Fruit fly (Drosophila melanogaster) whole organism, adult: ENCODE measurements around the gene CG32655.

Experiments used
- CG11617 ChIP-seq: fragments of 200-800 bp; sonication (Bioruptor generic); optimal IDR thresholded peaks from 2 replicates; lab custom pipeline; 2017; ENCODE audit warnings: mild to moderate bottlenecking, missing biosample characterization, missing genetic modification reagents, missing genetic modification characterization
- CG12768 ChIP-seq: fragments of 200-800 bp; sonication (Bioruptor generic); optimal IDR thresholded peaks from 2 replicates; lab custom pipeline; 2017; ENCODE audit warnings: missing biosample characterization, missing genetic modification characterization, mild to moderate bottlenecking, moderate library complexity, missing genetic modification reagents
- CG14711 ChIP-seq: fragments of 200-800 bp; sonication (Bioruptor generic); optimal IDR thresholded peaks from 2 replicates; lab custom pipeline; 2018; ENCODE audit warnings: missing biosample characterization, mild to moderate bottlenecking, missing genetic modification characterization, moderate library complexity
- CG1620 ChIP-seq: fragments of 200-800 bp; sonication (Bioruptor generic); optimal IDR thresholded peaks from 2 replicates; lab custom pipeline; 2016; ENCODE audit warnings: missing biosample characterization, missing genetic modification characterization
- CG33017 ChIP-seq: fragments of 200-800 bp; sonication (Bioruptor generic); optimal IDR thresholded peaks from 2 replicates; lab custom pipeline; 2018; ENCODE audit warnings: missing biosample characterization, mild to moderate bottlenecking, missing genetic modification characterization, moderate library complexity
- CG5204 ChIP-seq: fragments of 200-800 bp; sonication (Bioruptor generic); optimal IDR thresholded peaks from 2 replicates; lab custom pipeline; 2016; ENCODE audit warnings: missing biosample characterization, missing genetic modification characterization
- CG7045 ChIP-seq: fragments of 200-800 bp; sonication (Bioruptor generic); optimal IDR thresholded peaks from 2 replicates; lab custom pipeline; 2017; ENCODE audit warnings: missing biosample characterization, mild to moderate bottlenecking, missing genetic modification characterization
- CG7101 ChIP-seq: fragments of 200-800 bp; sonication (Bioruptor generic); optimal IDR thresholded peaks from 2 replicates; lab custom pipeline; 2018; ENCODE audit warnings: missing biosample characterization, mild to moderate bottlenecking, missing genetic modification characterization, moderate library complexity
- Clk ChIP-seq: fragments of 200-800 bp; sonication (Bioruptor generic); optimal IDR thresholded peaks from 2 replicates; lab custom pipeline; 2017; ENCODE audit warnings: missing biosample characterization, missing genetic modification characterization
- Crg-1 ChIP-seq: fragments of 200-800 bp; sonication (Bioruptor generic); optimal IDR thresholded peaks from 2 replicates; lab custom pipeline; 2016; ENCODE audit warnings: missing biosample characterization, missing genetic modification characterization
- Hr96 ChIP-seq: fragments of 200-800 bp; sonication (Bioruptor generic); optimal IDR thresholded peaks from 2 replicates; lab custom pipeline; 2016; ENCODE audit warnings: missing biosample characterization, missing genetic modification characterization
- Mnt ChIP-seq: fragments of 200-800 bp; sonication (Bioruptor generic); optimal IDR thresholded peaks from 2 replicates; lab custom pipeline; 2016; ENCODE audit warnings: missing biosample characterization, mild to moderate bottlenecking, missing genetic modification characterization
- bab1 ChIP-seq: fragments of 200-800 bp; sonication (Bioruptor generic); optimal IDR thresholded peaks from 3 replicates; lab custom pipeline; 2019; ENCODE audit warnings: missing biosample characterization, mild to moderate bottlenecking, missing genetic modification characterization, moderate library complexity
- cic ChIP-seq: fragments of 200-800 bp; sonication (Bioruptor generic); optimal IDR thresholded peaks from 2 replicates; lab custom pipeline; 2017; ENCODE audit warnings: missing biosample characterization, mild to moderate bottlenecking, missing genetic modification characterization, moderate library complexity
- cnc ChIP-seq, 2 experiments: fragments of >200 bp; optimal IDR thresholded peaks; 2 replicates each; lab custom pipeline; 2017
- kay ChIP-seq: fragments of 200-800 bp; sonication (Bioruptor generic); peaks from one replicate; lab custom pipeline; 2016; ENCODE audit warnings: missing biosample characterization, missing genetic modification characterization, borderline replicate concordance
- ovo ChIP-seq: fragments of 200-800 bp; sonication (Bioruptor generic); optimal IDR thresholded peaks from 2 replicates; lab custom pipeline; 2016; ENCODE audit warnings: missing biosample characterization, missing genetic modification characterization
- pad ChIP-seq: fragments of 200-800 bp; sonication (Bioruptor generic); optimal IDR thresholded peaks from 3 replicates; lab custom pipeline; 2017; ENCODE audit warnings: missing biosample characterization, missing genetic modification characterization, mild to moderate bottlenecking, moderate library complexity, missing genetic modification reagents
- tj ChIP-seq: fragments of 200-800 bp; sonication (Bioruptor generic); optimal IDR thresholded peaks from 3 replicates; lab custom pipeline; 2017; ENCODE audit warnings: missing biosample characterization, mild to moderate bottlenecking, missing genetic modification characterization, moderate library complexity
- toe ChIP-seq: fragments of 200-800 bp; sonication (Bioruptor generic); optimal IDR thresholded peaks from 2 replicates; lab custom pipeline; 2016; ENCODE audit warnings: missing biosample characterization, missing genetic modification characterization

The CG32655 gene

dm6 chrX:12217572-12217971, 18.1 kb downstream of the CG32655 start:
- TF ChIP-seq Hr96 (GFP tag; lab: Kevin White, UChicago): no peak
- no peak for TF ChIP-seq CG7101
- no peak for TF ChIP-seq pad (GFP tag; lab: Kevin White, UChicago)
- no peak for TF ChIP-seq Clk (GFP tag; lab: Kevin White, UChicago)
- TF ChIP-seq toe: no peak
- no peak for TF ChIP-seq cnc (optimal IDR thresholded peaks at IDR 0.05; lab: Kevin White, UChicago)
- TF ChIP-seq ovo (GFP tag; lab: Kevin White, UChicago): no peak
- TF ChIP-seq CG12768: no peak
- TF ChIP-seq Crg-1: no peak

DNA sequence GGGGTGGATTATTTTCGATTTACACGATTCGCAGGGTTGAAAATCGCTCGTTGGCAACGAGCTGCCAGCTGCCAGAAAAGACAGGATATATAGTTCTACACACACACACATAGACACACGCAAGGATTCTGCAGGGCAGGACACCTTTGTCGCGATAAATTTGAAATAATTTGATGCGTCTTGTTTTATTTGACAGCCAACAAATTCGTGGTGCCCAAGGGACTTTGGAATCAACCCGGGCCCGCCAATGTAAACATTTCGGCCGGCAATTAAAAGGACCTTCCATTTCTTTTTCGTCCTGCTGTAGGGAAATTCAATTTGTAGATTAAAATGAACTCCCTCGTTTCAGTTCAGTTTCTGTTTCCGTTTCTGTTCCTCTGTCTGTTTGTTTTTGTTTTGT, 22.9 kb downstream of the CG32655 start:
- TF ChIP-seq Hr96 (GFP tag; lab: Kevin White, UChicago) (no peak), Mnt (GFP tag; lab: Kevin White, UChicago) (no peak), bab1 (GFP tag; lab: Kevin White, UChicago) (no peak), CG12768 (no peak), cic (GFP tag; lab: Kevin White, UChicago) (no peak), toe (no peak), kay (GFP tag; lab: Kevin White, UChicago) (no peak), CG7045 (GFP tag; lab: Kevin White, UChicago) (no peak), CG5204 (GFP tag; lab: Kevin White, UChicago) (no peak), CG7101 (no peak), ovo (GFP tag; lab: Kevin White, UChicago) (no peak)

- TF ChIP-seq CG33017 (tag; lab: Kevin White, UChicago): no peak
- TF ChIP-seq CG11617: no peak
- TF ChIP-seq cnc (optimal IDR thresholded peaks at IDR 0.05; lab: Kevin White, UChicago): no peak
- no peak for TF ChIP-seq CG5204 (GFP tag; lab: Kevin White, UChicago)
- no peak for TF ChIP-seq Crg-1
- TF ChIP-seq toe: no peak
- TF ChIP-seq Clk (GFP tag; lab: Kevin White, UChicago): no peak
- TF ChIP-seq CG14711: no peak
- TF ChIP-seq bab1 (GFP tag; lab: Kevin White, UChicago): no peak
- no peak for TF ChIP-seq CG1620 (GFP tag; lab: Kevin White, UChicago)
- no peak for TF ChIP-seq ovo (GFP tag; lab: Kevin White, UChicago)
- no peak for TF ChIP-seq Mnt (GFP tag; lab: Kevin White, UChicago)
- TF ChIP-seq CG12768: no peak
- no peak for TF ChIP-seq kay (GFP tag; lab: Kevin White, UChicago)
Observed at dm6 chrX:12207595-12207994, 28.1 kb downstream of the CG32655 start.

DNA sequence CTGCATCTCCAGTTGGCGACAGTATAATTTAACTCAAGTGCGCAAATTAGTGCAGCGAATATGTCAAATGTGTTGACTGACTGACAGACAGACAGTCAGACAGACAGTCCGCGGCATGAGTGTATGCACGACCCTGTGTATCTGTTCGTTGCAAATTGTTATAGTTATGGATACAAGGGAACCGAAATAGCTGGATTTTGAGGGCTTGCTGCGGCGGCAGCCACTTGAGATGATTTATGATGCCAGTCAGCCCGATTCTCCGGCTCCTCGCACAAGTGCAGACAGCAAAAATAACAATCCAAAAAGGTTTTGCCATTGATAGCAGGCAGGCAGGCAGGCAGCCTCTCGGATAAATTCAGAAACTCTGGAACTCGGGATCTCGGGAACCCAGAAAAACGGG, 28.5 kb downstream of the CG32655 start:
- TF ChIP-seq CG7101: no peak
- no peak for TF ChIP-seq CG7045 (GFP tag; lab: Kevin White, UChicago)
- TF ChIP-seq Hr96 (GFP tag; lab: Kevin White, UChicago): no peak

DNA sequence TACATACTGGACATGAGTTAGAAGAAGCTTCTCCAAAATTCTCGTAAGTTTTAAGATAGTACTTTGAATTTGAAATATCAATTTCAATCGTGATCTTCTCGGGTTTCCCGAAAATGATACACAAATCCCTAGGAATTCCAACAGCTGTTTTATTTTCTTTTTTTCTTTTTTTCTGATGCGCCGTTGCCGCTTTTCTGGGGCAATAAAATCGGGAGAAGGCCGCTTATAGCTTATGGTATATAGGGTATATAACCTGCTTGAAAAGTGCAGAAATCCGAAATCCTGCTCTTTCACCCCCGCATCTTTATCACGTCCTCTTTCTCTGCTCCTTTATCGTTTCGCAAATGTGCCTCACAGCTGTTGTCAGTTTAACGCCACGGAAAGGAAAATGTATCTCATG, 29.5 kb downstream of the CG32655 start:
- no peak for TF ChIP-seq CG5204 (GFP tag; lab: Kevin White, UChicago)
- TF ChIP-seq CG33017 (tag; lab: Kevin White, UChicago): no peak
- TF ChIP-seq Hr96 (GFP tag; lab: Kevin White, UChicago): no peak
- no peak for TF ChIP-seq CG11617
- no peak for TF ChIP-seq toe

- TF ChIP-seq CG7045 (GFP tag; lab: Kevin White, UChicago) (no peak), CG33017 (tag; lab: Kevin White, UChicago) (no peak), pad (GFP tag; lab: Kevin White, UChicago) (no peak), tj (GFP tag; lab: Kevin White, UChicago) (peak; percentile 10), Mnt (GFP tag; lab: Kevin White, UChicago) (no peak), CG12768 (no peak), bab1 (GFP tag; lab: Kevin White, UChicago) (peak; percentile 45)
Observed at dm6 chrX:12203555-12203955, 32.1 kb downstream of the CG32655 start.

DNA sequence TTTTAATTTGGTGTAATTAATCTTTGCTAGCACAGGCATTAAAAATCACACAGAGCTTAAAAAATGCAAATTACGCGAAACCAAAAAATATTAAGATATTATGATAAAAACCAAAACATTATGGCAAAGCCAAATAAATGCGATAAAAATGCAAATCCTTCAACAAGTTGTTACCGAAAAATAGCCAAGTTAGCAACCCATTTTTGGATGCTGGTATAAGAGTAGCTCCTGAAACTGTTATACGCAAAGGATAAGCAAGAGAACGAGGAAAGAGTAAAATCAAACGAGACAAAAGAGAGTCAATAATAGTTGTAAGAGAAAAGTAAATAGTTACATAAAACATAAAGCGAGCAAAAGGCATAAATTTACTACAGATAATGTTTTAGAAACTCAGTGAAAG, 32.9 kb downstream of the CG32655 start:
- TF ChIP-seq CG33017 (tag; lab: Kevin White, UChicago) (no peak), toe (no peak), CG1620 (GFP tag; lab: Kevin White, UChicago) (no peak), CG7045 (GFP tag; lab: Kevin White, UChicago) (no peak), ovo (GFP tag; lab: Kevin White, UChicago) (no peak), tj (GFP tag; lab: Kevin White, UChicago) (no peak), cnc (optimal IDR thresholded peaks at IDR 0.05; lab: Kevin White, UChicago) (no peak), CG5204 (GFP tag; lab: Kevin White, UChicago) (no peak)
